Worm (Caenorhabditis elegans): ENCODE results near the gene zig-3.

zig-3 gene

ce11 chrX:7930450-7930849 is at the start of gene zig-3:
TSS of gene zig-3 (plus strand) at chrX:7930750.
- TF ChIP-seq ceh-48 (tag; optimal IDR thresholded peaks at IDR 0.05) (no peak), pag-3 (tag; optimal IDR thresholded peaks at IDR 0.05; ENCODE audit: borderline replicate concordance) (no peak), ceh-24 (tag; optimal IDR thresholded peaks at IDR 0.05) (no peak), zip-5 (tag; optimal IDR thresholded peaks at IDR 0.05) (no peak), sox-4 (tag; optimal IDR thresholded peaks at IDR 0.05) (no peak), mec-3 (tag; optimal IDR thresholded peaks at IDR 0.05; ENCODE audit: borderline replicate concordance) (no peak), pax-1 (tag; optimal IDR thresholded peaks at IDR 0.05) (no peak), T23F11.4 (GFP tag; optimal IDR thresholded peaks at IDR 0.05) (no peak), rnt-1 (tag; optimal IDR thresholded peaks at IDR 0.05) (no peak), ahr-1 (tag; optimal IDR thresholded peaks at IDR 0.05) (no peak), elt-4 (tag; optimal IDR thresholded peaks at IDR 0.05) (no peak), ceh-34 (tag; optimal IDR thresholded peaks at IDR 0.05) (no peak), ceh-18 (tag; optimal IDR thresholded peaks at IDR 0.05) (no peak), unc-42 (tag; optimal IDR thresholded peaks at IDR 0.05) (no peak), hlh-8 (tag; optimal IDR thresholded peaks at IDR 0.05) (no peak), unc-3 (GFP tag; conservative IDR thresholded peaks at IDR 0.05) (no peak), unc-3 (tag; optimal IDR thresholded peaks at IDR 0.05) (no peak), dmd-4 (tag; optimal IDR thresholded peaks at IDR 0.05; ENCODE audit: borderline replicate concordance) (no peak), unc-86 (tag; optimal IDR thresholded peaks at IDR 0.05) (no peak)

DNA sequence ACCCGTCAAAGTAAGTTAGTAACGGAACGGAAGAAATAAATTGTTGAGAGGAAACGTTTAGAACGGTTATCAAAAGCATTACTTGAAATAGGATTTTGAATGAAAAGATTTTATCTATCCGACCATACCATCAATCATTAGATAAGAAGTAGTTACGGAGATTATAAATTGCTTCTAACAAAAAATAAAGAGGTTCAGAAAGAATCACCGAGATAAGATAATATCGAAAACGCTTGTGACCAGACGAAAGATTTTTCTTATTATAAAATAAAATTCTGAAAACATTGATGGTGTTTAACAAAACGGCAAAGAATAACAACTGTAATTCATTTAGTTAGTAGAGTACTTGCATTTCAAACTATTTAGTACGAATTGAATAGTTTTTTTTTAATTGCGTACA is 49.7 kb upstream of the zig-3 start, which contains the start of gene C39D10.8:
Gene C39D10.8, minus strand, starts transcription at position 101 of the 400 bp plus-strand sequence.
- no peak for TF ChIP-seq ama-1 (optimal IDR thresholded peaks at IDR 0.05)
- TF ChIP-seq pha-2 (tag; optimal IDR thresholded peaks at IDR 0.05), result no peak
- TF ChIP-seq hlh-30 (tag; optimal IDR thresholded peaks at IDR 0.05; ENCODE audit: insufficient read depth), result no peak
- TF ChIP-seq nfya-1 (tag; optimal IDR thresholded peaks at IDR 0.05), result no peak
- no peak for TF ChIP-seq ceh-9 (tag; optimal IDR thresholded peaks at IDR 0.05)
- peak; percentile 30 for TF ChIP-seq elt-2 (tag; optimal IDR thresholded peaks at IDR 0.05)
- TF ChIP-seq pax-1 (tag; optimal IDR thresholded peaks at IDR 0.05), result no peak
- TF ChIP-seq rnt-1 (tag; optimal IDR thresholded peaks at IDR 0.05), result no peak

DNA sequence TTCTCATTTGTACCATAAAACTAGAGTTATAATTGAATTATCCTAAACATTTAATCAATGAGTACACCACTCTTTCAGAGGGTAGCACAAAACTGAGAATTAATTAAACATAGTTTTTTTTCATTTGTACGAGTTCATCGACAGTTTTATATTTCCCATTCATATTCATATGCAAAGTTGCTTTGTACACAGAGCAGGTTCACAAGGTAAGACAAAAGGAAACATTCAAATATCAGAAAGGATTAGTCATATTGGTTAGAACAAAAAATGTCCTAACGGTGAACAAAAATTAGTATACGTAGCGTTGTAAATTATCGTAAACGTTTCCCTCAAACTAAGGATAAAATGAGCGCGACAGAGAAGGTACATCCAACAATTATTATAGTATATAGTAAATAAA is 49.2 kb upstream of the zig-3 start:
- TF ChIP-seq ahr-1 (tag; optimal IDR thresholded peaks at IDR 0.05) (no peak), rnt-1 (tag; optimal IDR thresholded peaks at IDR 0.05) (no peak), sdc-2 (tag; optimal IDR thresholded peaks at IDR 0.05) (no peak), hlh-13 (GFP tag; optimal IDR thresholded peaks at IDR 0.05) (no peak), sox-2 (GFP tag; IDR thresholded peaks at IDR 0.05) (no peak), ceh-34 (tag; optimal IDR thresholded peaks at IDR 0.05) (no peak), odd-2 (tag; optimal IDR thresholded peaks at IDR 0.05) (no peak), F13H6.1 (tag; optimal IDR thresholded peaks at IDR 0.05) (no peak), ceh-18 (tag; optimal IDR thresholded peaks at IDR 0.05) (no peak), hlh-6 (tag; optimal IDR thresholded peaks at IDR 0.05) (no peak), sox-4 (tag; optimal IDR thresholded peaks at IDR 0.05) (no peak), ceh-45 (GFP tag; IDR thresholded peaks at IDR 0.05) (no peak), unc-55 (GFP tag; optimal IDR thresholded peaks at IDR 0.05) (no peak), dve-1 (tag; optimal IDR thresholded peaks at IDR 0.05) (no peak), Y22D7AL.16 (tag; optimal IDR thresholded peaks at IDR 0.05) (no peak), gmeb-2 (tag; optimal IDR thresholded peaks at IDR 0.05) (no peak), pax-1 (tag; optimal IDR thresholded peaks at IDR 0.05) (no peak), madf-2 (tag; optimal IDR thresholded peaks at IDR 0.05) (no peak), elt-4 (tag; optimal IDR thresholded peaks at IDR 0.05) (no peak)

DNA sequence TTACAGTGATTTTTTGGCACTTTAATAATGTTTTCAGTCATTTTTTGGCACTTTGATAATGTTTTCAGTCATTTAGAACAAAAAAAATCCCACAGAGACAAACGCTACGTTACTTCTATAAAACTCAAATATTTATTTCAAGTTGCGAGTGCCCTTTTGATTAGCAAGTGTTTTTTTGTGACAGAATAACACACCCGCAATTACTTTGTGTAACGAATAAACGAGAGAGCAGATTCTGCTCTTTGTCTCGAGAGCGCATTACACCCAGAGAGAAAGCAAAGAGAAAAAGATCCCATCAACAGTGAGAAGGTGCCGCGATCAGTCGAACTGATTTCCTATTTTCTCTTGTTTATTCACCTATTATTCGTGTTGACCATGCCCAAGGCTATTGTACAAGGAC is 46.6 kb upstream of the zig-3 start, which contains the start of gene pcyt-2.2:
Gene pcyt-2.2, plus strand, starts transcription at position 301 of the 400 bp plus-strand sequence.
- TF ChIP-seq ceh-24 (tag; optimal IDR thresholded peaks at IDR 0.05) (no peak), lim-6 (tag; optimal IDR thresholded peaks at IDR 0.05) (no peak), nhr-232 (tag; optimal IDR thresholded peaks at IDR 0.05) (no peak), mec-3 (tag; optimal IDR thresholded peaks at IDR 0.05; ENCODE audit: borderline replicate concordance) (no peak), unc-55 (GFP tag; optimal IDR thresholded peaks at IDR 0.05) (no peak), pqm-1 (tag; optimal IDR thresholded peaks at IDR 0.05) (no peak)

Measured in whole organism, late embryonic.